Worm (Caenorhabditis elegans) whole organism, young adult: ENCODE results near the gene F22F1.2.

Experiments
- B0019.2 ChIP-seq: fragments of 200-800 bp; sonication (Bioruptor generic); conservative IDR thresholded peaks from 2 replicates; pipeline ENCODE4 v1.3.6; 2022; ENCODE audit warnings: missing genetic modification reagents, missing genetic modification characterization, missing compliant biosample characterization
- B0261.1 ChIP-seq: sonication (generic microtip); optimal IDR thresholded peaks from 2 replicates; lab custom pipeline; 2016; ENCODE audit warnings: mild to moderate bottlenecking, missing genetic modification characterization, moderate library complexity, missing compliant biosample characterization
- C17E4.6 ChIP-seq: fragments of 200-800 bp; sonication (Bioruptor generic); IDR thresholded peaks from 2 replicates; pipeline ENCODE4 v1.3.6; 2022; ENCODE audit warnings: missing genetic modification reagents, missing genetic modification characterization, missing compliant biosample characterization
- D2030.7 ChIP-seq: fragments of 200-800 bp; sonication (Bioruptor generic); IDR thresholded peaks from 2 replicates; pipeline ENCODE4 v1.3.6; 2022; ENCODE audit warnings: missing genetic modification reagents, missing genetic modification characterization, missing compliant biosample characterization
- F23B12.7 ChIP-seq: sonication (generic microtip); optimal IDR thresholded peaks from 2 replicates; lab custom pipeline; 2017; ENCODE audit warnings: missing genetic modification characterization, mild to moderate bottlenecking, missing compliant biosample characterization, antibody characterized with exemption, moderate library complexity; ENCODE audit not compliant: insufficient read depth
- F33H1.4 ChIP-seq: fragments of 200-800 bp; sonication (Bioruptor generic); IDR thresholded peaks from 2 replicates; pipeline ENCODE4 v1.3.6; 2022; ENCODE audit warnings: missing genetic modification reagents, missing genetic modification characterization, missing compliant biosample characterization
- F57A8.1 ChIP-seq: fragments of 200-800 bp; sonication (Bioruptor generic); optimal IDR thresholded peaks from 2 replicates; lab custom pipeline; 2018; ENCODE audit warnings: mild to moderate bottlenecking, missing genetic modification characterization, moderate library complexity, missing compliant biosample characterization
- K11D2.4 ChIP-seq: fragments of 200-800 bp; sonication (Bioruptor generic); IDR thresholded peaks from 2 replicates; pipeline ENCODE4 v1.3.6; 2022; ENCODE audit warnings: missing genetic modification reagents, missing genetic modification characterization, missing compliant biosample characterization
- T07F8.4 ChIP-seq: sonication (generic microtip); optimal IDR thresholded peaks from 2 replicates; lab custom pipeline; 2016; ENCODE audit warnings: mild to moderate bottlenecking, missing genetic modification characterization, moderate library complexity, missing compliant biosample characterization
- Y67H2A.10 ChIP-seq: fragments of 200-800 bp; sonication (Bioruptor generic); conservative IDR thresholded peaks from 2 replicates; pipeline ENCODE4 v1.3.6; 2022; ENCODE audit warnings: missing genetic modification reagents, missing genetic modification characterization, missing compliant biosample characterization
- ZK185.1 ChIP-seq: sonication (generic microtip); optimal IDR thresholded peaks from 2 replicates; lab custom pipeline; 2016; ENCODE audit warnings: mild to moderate bottlenecking, missing genetic modification characterization, missing compliant biosample characterization; ENCODE audit not compliant: poor library complexity, severe bottlenecking
- aptf-2 ChIP-seq: fragments of 200-800 bp; sonication (Bioruptor generic); conservative IDR thresholded peaks from 2 replicates; pipeline ENCODE4 v1.3.6; 2022; ENCODE audit warnings: missing genetic modification reagents, missing genetic modification characterization, missing compliant biosample characterization
- aptf-3 ChIP-seq: fragments of 200-800 bp; sonication (Bioruptor generic); IDR thresholded peaks from 2 replicates; pipeline ENCODE4 v1.3.6; 2022; ENCODE audit warnings: missing genetic modification characterization, missing compliant biosample characterization
- atf-7 ChIP-seq: sonication (generic microtip); optimal IDR thresholded peaks from 2 replicates; lab custom pipeline; 2017; ENCODE audit warnings: mild to moderate bottlenecking, missing genetic modification characterization, missing compliant biosample characterization
- attf-3 ChIP-seq: fragments of 200-800 bp; sonication (Bioruptor generic); conservative IDR thresholded peaks from 2 replicates; pipeline ENCODE4 v1.3.6; 2022; ENCODE audit warnings: missing genetic modification reagents, missing genetic modification characterization, missing compliant biosample characterization
- attf-5 ChIP-seq: fragments of 200-800 bp; sonication (Bioruptor generic); optimal IDR thresholded peaks from 2 replicates; lab custom pipeline; 2018; ENCODE audit warnings: mild to moderate bottlenecking, missing genetic modification characterization, missing compliant biosample characterization
- ceh-100 ChIP-seq: fragments of 200-800 bp; sonication (Bioruptor generic); IDR thresholded peaks from 2 replicates; pipeline ENCODE4 v1.3.6; 2022; ENCODE audit warnings: missing genetic modification reagents, missing genetic modification characterization, missing compliant biosample characterization
- ceh-40 ChIP-seq: fragments of 200-800 bp; sonication (Bioruptor generic); IDR thresholded peaks from 2 replicates; pipeline ENCODE4 v1.3.6; 2022; ENCODE audit warnings: missing genetic modification characterization, missing compliant biosample characterization
- ceh-58 ChIP-seq: fragments of 200-800 bp; sonication (Bioruptor generic); IDR thresholded peaks from 2 replicates; pipeline ENCODE4 v1.3.6; 2022; ENCODE audit warnings: missing genetic modification characterization, missing compliant biosample characterization
- ceh-91 ChIP-seq: fragments of 200-800 bp; sonication (Bioruptor generic); IDR thresholded peaks from 2 replicates; pipeline ENCODE4 v1.3.6; 2022; ENCODE audit warnings: missing genetic modification reagents, missing genetic modification characterization, missing compliant biosample characterization
- die-1 ChIP-seq: sonication (generic microtip); optimal IDR thresholded peaks from 2 replicates; lab custom pipeline; 2016; ENCODE audit warnings: missing genotype, mild to moderate bottlenecking, missing genetic modification characterization, missing compliant biosample characterization
- dpl-1 ChIP-seq: fragments of 150-350 bp; optimal IDR thresholded peaks from 2 replicates; lab custom pipeline; 2014; ENCODE audit warnings: missing biosample characterization, missing genetic modification reagents, missing genetic modification characterization
- egl-18 ChIP-seq: fragments of 200-800 bp; sonication (Bioruptor generic); IDR thresholded peaks from 2 replicates; pipeline ENCODE4 v1.3.6; 2022; ENCODE audit warnings: missing genetic modification reagents, missing genetic modification characterization, missing compliant biosample characterization
- egl-44 ChIP-seq: fragments of 200-800 bp; sonication (Bioruptor generic); IDR thresholded peaks from 2 replicates; pipeline ENCODE4 v1.3.6; 2022; ENCODE audit warnings: missing genetic modification reagents, missing genetic modification characterization, missing compliant biosample characterization
- egrh-3 ChIP-seq: fragments of 200-800 bp; sonication (Bioruptor generic); IDR thresholded peaks from 2 replicates; pipeline ENCODE4 v1.3.6; 2022; ENCODE audit warnings: missing genetic modification reagents, missing genetic modification characterization, missing compliant biosample characterization
- ekl-4 ChIP-seq: fragments of 200-800 bp; sonication (Bioruptor generic); IDR thresholded peaks from 2 replicates; pipeline ENCODE4 v1.3.6; 2022; ENCODE audit warnings: missing genetic modification reagents, missing genetic modification characterization, missing compliant biosample characterization
- fkh-3 ChIP-seq: sonication (generic microtip); optimal IDR thresholded peaks from 2 replicates; lab custom pipeline; 2016; ENCODE audit warnings: mild to moderate bottlenecking, missing genetic modification characterization, missing compliant biosample characterization
- hmg-1.2 ChIP-seq: fragments of 200-800 bp; sonication (Bioruptor generic); IDR thresholded peaks from 2 replicates; pipeline ENCODE4 v1.3.6; 2022; ENCODE audit warnings: missing genetic modification reagents, missing genetic modification characterization, missing compliant biosample characterization
- hmg-20 ChIP-seq: fragments of 200-800 bp; sonication (Bioruptor generic); IDR thresholded peaks from 2 replicates; pipeline ENCODE4 v1.3.6; 2022; ENCODE audit warnings: missing genetic modification reagents, missing genetic modification characterization, missing compliant biosample characterization
- madf-3 ChIP-seq: fragments of 200-800 bp; sonication (Bioruptor generic); IDR thresholded peaks from 2 replicates; pipeline ENCODE4 v1.3.6; 2022; ENCODE audit warnings: missing genetic modification reagents, missing genetic modification characterization, missing compliant biosample characterization
- mcd-1 ChIP-seq: fragments of 200-800 bp; sonication (Bioruptor generic); IDR thresholded peaks from 2 replicates; pipeline ENCODE4 v1.3.6; 2022; ENCODE audit warnings: missing genetic modification reagents, missing genetic modification characterization, missing compliant biosample characterization
- nfyb-1 ChIP-seq: fragments of 200-800 bp; sonication (Bioruptor generic); IDR thresholded peaks from 2 replicates; pipeline ENCODE4 v1.3.6; 2022; ENCODE audit warnings: missing genetic modification reagents, missing genetic modification characterization, missing compliant biosample characterization
- nhr-120 ChIP-seq: fragments of 200-800 bp; sonication (Bioruptor generic); IDR thresholded peaks from 2 replicates; pipeline ENCODE4 v1.3.6; 2022; ENCODE audit warnings: missing genetic modification characterization, missing compliant biosample characterization
- nhr-90 ChIP-seq: sonication (generic microtip); optimal IDR thresholded peaks from 2 replicates; lab custom pipeline; 2016; ENCODE audit warnings: missing genotype, mild to moderate bottlenecking, missing genetic modification characterization, missing compliant biosample characterization
- pha-4 ChIP-seq: fragments of 150-350 bp; sonication (generic microtip); optimal IDR thresholded peaks from 2 replicates; lab custom pipeline; 2014; ENCODE audit warnings: missing biosample characterization, missing genetic modification reagents, missing genetic modification characterization
- rcor-1 ChIP-seq: fragments of 200-800 bp; sonication (Bioruptor generic); IDR thresholded peaks from 2 replicates; pipeline ENCODE4 v1.3.6; 2022; ENCODE audit warnings: missing genetic modification reagents, missing genetic modification characterization, missing compliant biosample characterization
- repo-1 ChIP-seq: sonication (generic microtip); optimal IDR thresholded peaks from 2 replicates; lab custom pipeline; 2017; ENCODE audit warnings: mild to moderate bottlenecking, missing genetic modification characterization, missing compliant biosample characterization
- snpc-1.3 ChIP-seq: sonication (generic microtip); optimal IDR thresholded peaks from 2 replicates; lab custom pipeline; 2017; ENCODE audit warnings: missing genetic modification characterization, mild to moderate bottlenecking, missing compliant biosample characterization, antibody characterized with exemption, moderate library complexity, missing genotype, missing genetic modification reagents; ENCODE audit not compliant: insufficient read depth
- sptf-2 ChIP-seq: fragments of 200-800 bp; sonication (Bioruptor generic); optimal IDR thresholded peaks from 2 replicates; lab custom pipeline; 2018; ENCODE audit warnings: mild to moderate bottlenecking, missing genetic modification characterization, missing compliant biosample characterization
- tbp1 ChIP-seq: fragments of 200-800 bp; sonication (Bioruptor generic); optimal IDR thresholded peaks from 2 replicates; lab custom pipeline; 2018; ENCODE audit warnings: mild to moderate bottlenecking, missing genetic modification characterization, missing compliant biosample characterization
- zfh-2 ChIP-seq: fragments of 200-800 bp; sonication (Bioruptor generic); conservative IDR thresholded peaks from 2 replicates; pipeline ENCODE4 v1.3.6; 2022; ENCODE audit warnings: missing genetic modification reagents, missing genetic modification characterization, missing compliant biosample characterization
- zim-3 ChIP-seq: sonication (generic microtip); optimal IDR thresholded peaks from 2 replicates; lab custom pipeline; 2017; ENCODE audit warnings: mild to moderate bottlenecking, missing genetic modification characterization, moderate library complexity, missing compliant biosample characterization
- ztf-25 ChIP-seq: fragments of 200-800 bp; sonication (Bioruptor generic); IDR thresholded peaks from 2 replicates; pipeline ENCODE4 v1.3.6; 2022; ENCODE audit warnings: missing genetic modification reagents, missing genetic modification characterization, missing compliant biosample characterization
- ztf-6 ChIP-seq: fragments of 200-800 bp; sonication (Bioruptor generic); IDR thresholded peaks from 2 replicates; pipeline ENCODE4 v1.3.6; 2022; ENCODE audit warnings: missing genetic modification reagents, missing genetic modification characterization, missing compliant biosample characterization

F22F1.2 gene

DNA sequence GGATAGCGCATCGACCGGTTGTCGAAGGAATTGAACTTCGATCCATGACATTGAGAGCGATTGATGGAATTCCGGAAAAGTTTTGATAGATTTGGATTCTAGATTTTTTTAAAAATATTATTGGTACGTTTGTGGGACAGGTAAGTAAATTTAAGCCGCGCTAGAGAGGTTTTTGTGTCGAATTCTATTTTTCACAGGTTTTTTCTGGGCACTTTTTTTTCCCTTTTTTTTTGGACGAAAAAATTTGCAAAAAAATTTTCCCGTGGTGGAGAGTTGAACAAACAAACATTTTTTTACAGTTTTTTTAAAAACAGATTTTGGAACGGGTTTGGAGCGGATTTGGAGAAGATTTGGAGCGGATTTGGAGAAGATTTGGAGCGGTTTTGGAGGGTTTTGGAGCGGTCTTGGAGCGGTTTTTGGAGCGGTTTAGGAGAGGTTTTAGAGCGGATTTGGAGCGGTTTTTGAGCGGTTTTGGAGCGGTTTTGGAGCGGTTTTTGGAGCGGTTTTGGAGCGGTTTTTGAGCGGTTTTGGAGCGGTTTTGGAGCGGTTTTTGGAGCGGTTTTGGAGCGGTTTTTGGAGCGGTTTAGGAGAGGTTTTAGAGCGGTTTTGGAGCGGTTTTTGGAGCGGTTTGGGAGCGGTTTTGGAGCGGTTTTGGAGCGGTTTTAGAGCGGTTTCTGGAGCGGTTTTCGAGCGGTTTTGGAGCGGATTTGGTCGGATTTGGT, 31.2 kb upstream of the F22F1.2 start, which contains the start of gene C17H11.4:
Gene C17H11.4, minus strand, starts transcription at position 51 of the 722 bp plus-strand sequence.
- TF ChIP-seq nhr-120 (peak; percentile 67; the same call in 1 of the 2 replicates), B0019.2 (peak; percentile 44; the same call in 1 of the 2 replicates), nfyb-1 (GFP tag; lab: Robert Waterston, UW) (peak; percentile 67), zfh-2 (peak; percentile 68), ceh-58 (GFP tag; lab: Robert Waterston, UW) (0 out of 2 replicates have a peak, but pooled peaks have one; percentile 4), ceh-91 (GFP tag; lab: Robert Waterston, UW) (peak; percentile 62; the same call in 1 of the 2 replicates), ekl-4 (peak; percentile 33; the same call in 1 of the 2 replicates), F33H1.4 (peak; percentile 31; the same call in 1 of the 2 replicates), madf-3 (GFP tag; lab: Robert Waterston, UW) (peak; percentile 60; the same call in 1 of the 2 replicates), egl-18 (0 out of 2 replicates have a peak, but pooled peaks have one; percentile 9), ztf-25 (GFP tag; lab: Robert Waterston, UW) (0 out of 2 replicates have a peak, but pooled peaks have one; percentile 36), egrh-3 (peak; percentile 94)

DNA sequence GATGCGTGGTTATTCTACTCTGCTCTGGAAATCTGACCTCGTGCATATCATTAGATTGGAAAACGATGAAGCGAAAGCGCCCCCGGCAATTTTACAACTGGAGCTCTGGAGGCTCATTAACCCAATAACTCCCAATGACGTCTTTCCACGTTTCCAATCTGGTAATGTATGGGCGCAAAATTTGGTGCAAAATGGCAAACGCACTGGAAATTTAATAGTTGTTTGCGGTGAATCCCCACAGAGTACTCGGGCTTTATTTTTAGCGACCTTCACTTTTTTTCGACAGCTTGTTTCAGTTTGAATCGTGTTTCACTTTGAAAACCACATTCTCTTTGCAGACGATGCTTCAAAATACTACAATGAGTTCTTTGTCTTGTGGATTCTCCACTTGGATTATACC, 23.1 kb upstream of the F22F1.2 start, which contains the start of gene C17H11.1:
Gene C17H11.1, plus strand, starts transcription at position 301 of the 400 bp plus-strand sequence.
- no peak for TF ChIP-seq tbp1 (GFP tag; lab: Kevin White, UChicago)
- no peak for TF ChIP-seq C17E4.6 (GFP tag; lab: Robert Waterston, UW)
- TF ChIP-seq repo-1 (tag; lab: Kevin White, UChicago): no peak
- no peak for TF ChIP-seq snpc-1.3
- no peak for TF ChIP-seq ZK185.1
- TF ChIP-seq F33H1.4: no peak
- TF ChIP-seq pha-4 (tag; lab: Kevin White, UChicago): no peak
- no peak for TF ChIP-seq nhr-120
- TF ChIP-seq D2030.7 (GFP tag; lab: Robert Waterston, UW): no peak
- no peak for TF ChIP-seq egl-18
- TF ChIP-seq ceh-100 (GFP tag; lab: Robert Waterston, UW): no peak
- TF ChIP-seq B0261.1: no peak
- no peak for TF ChIP-seq dpl-1
- TF ChIP-seq aptf-2 (GFP tag; lab: Robert Waterston, UW): no peak
- TF ChIP-seq zim-3 (tag; lab: Kevin White, UChicago): no peak
- TF ChIP-seq, all 124 proteins: peak for 0

ce11 chrX:8169534-8169933, 19.0 kb upstream of the F22F1.2 start, which contains the start of gene C17H11.2:
Gene C17H11.2 (plus strand): TSS chrX:8169930.
- TF ChIP-seq attf-3: peak; percentile 69
- TF ChIP-seq egl-44 (GFP tag; lab: Robert Waterston, UW): no peak
- TF ChIP-seq egl-18: no peak
- TF ChIP-seq rcor-1: no peak
- TF ChIP-seq hmg-1.2 (GFP tag; lab: Robert Waterston, UW): peak; percentile 23; the same call in 1 of the 2 replicates
- TF ChIP-seq, all 124 proteins: peak for 2

- TF ChIP-seq aptf-3 (0 out of 2 replicates have a peak, but pooled peaks have one; percentile 66), ceh-40 (GFP tag; lab: Robert Waterston, UW) (no peak), ztf-6 (GFP tag; lab: Robert Waterston, UW) (0 out of 2 replicates have a peak, but pooled peaks have one; percentile 9), fkh-3 (tag; lab: Kevin White, UChicago) (peak; percentile 3), hmg-20 (no peak), attf-5 (GFP tag; lab: Kevin White, UChicago) (no peak), Y67H2A.10 (no peak), atf-7 (tag; lab: Kevin White, UChicago) (peak; percentile 3), mcd-1 (peak; percentile 60), sptf-2 (GFP tag; lab: Kevin White, UChicago) (peak; percentile 40), nhr-90 (no peak), K11D2.4 (GFP tag; lab: Robert Waterston, UW) (0 out of 2 replicates have a peak, but pooled peaks have one; percentile 51), F57A8.1 (no peak), T07F8.4 (tag; lab: Kevin White, UChicago) (no peak), die-1 (peak; percentile 9), F23B12.7 (no peak)
These were observed 13.0 kb upstream of the F22F1.2 start for ce11 chrX:8163555-8163954.
